Fruit fly (Drosophila melanogaster): ENCODE results near the gene shep.

Gene shep

dm6 chr3L:5186807-5187571, 90.8 kb downstream of the shep start (continued):
- TF ChIP-seq Mad (GFP tag; optimal IDR thresholded peaks at IDR 0.05): peak; percentile 77
- TF ChIP-seq TFAM (GFP tag; optimal IDR thresholded peaks at IDR 0.05): peak; percentile 68
- TF ChIP-seq Dip3 (GFP tag; optimal IDR thresholded peaks at IDR 0.05): peak; percentile 78
- no peak for TF ChIP-seq Sin3A (optimal IDR thresholded peaks at IDR 0.05)
- peak; percentile 94 for TF ChIP-seq bab2 (GFP tag; optimal IDR thresholded peaks at IDR 0.05)
- TF ChIP-seq wek (GFP tag; optimal IDR thresholded peaks at IDR 0.05): peak; percentile 81
- peak; percentile 38; the same call in 1 of the 2 replicates for TF ChIP-seq CG10321 (GFP tag; IDR thresholded peaks at IDR 0.05)
- TF ChIP-seq CG8281 (tag; optimal IDR thresholded peaks at IDR 0.05): peak; percentile 69
- TF ChIP-seq CG12299 (tag; optimal IDR thresholded peaks at IDR 0.05): peak; percentile 83
- TF ChIP-seq CG7745 (tag; optimal IDR thresholded peaks at IDR 0.05): peak; percentile 54
- TF ChIP-seq vvl (GFP tag; IDR thresholded peaks at IDR 0.05): peak; percentile 95
- peak; percentile 87 for TF ChIP-seq Six4 (GFP tag; optimal IDR thresholded peaks at IDR 0.05)
- peak; percentile 70 for TF ChIP-seq trh (GFP tag; optimal IDR thresholded peaks at IDR 0.05)
- TF ChIP-seq twi (tag; optimal IDR thresholded peaks at IDR 0.05): peak; percentile 79
- TF ChIP-seq CG10565 (GFP tag; optimal IDR thresholded peaks at IDR 0.05): peak; percentile 57
- peak; percentile 87 for TF ChIP-seq CG10209 (GFP tag; optimal IDR thresholded peaks at IDR 0.05)
- TF ChIP-seq Pdp1 (GFP tag; optimal IDR thresholded peaks at IDR 0.05): peak; percentile 89 to 90
- TF ChIP-seq ems (GFP tag; optimal IDR thresholded peaks at IDR 0.05): peak; percentile 86
- peak; percentile 74 for TF ChIP-seq CG43689 (GFP tag; IDR thresholded peaks at IDR 0.05)
- peak; percentile 78; the same call in 2 of the 3 replicates for TF ChIP-seq CG2199 (GFP tag; IDR thresholded peaks at IDR 0.05)
- TF ChIP-seq CG9727 (GFP tag; optimal IDR thresholded peaks at IDR 0.05): peak; percentile 85
- TF ChIP-seq slp2 (GFP tag; optimal IDR thresholded peaks at IDR 0.05): peak; percentile 90
- TF ChIP-seq sna (GFP tag; IDR thresholded peaks at IDR 0.05; ENCODE audit: partially characterized antibody): no peak
- peak; percentile 78 for TF ChIP-seq CG11456 (GFP tag; IDR thresholded peaks at IDR 0.05)
- TF ChIP-seq CG4424 (GFP tag; optimal IDR thresholded peaks at IDR 0.05): peak; percentile 90
- no peak for TF ChIP-seq ato (GFP tag; IDR thresholded peaks at IDR 0.05; ENCODE audit: partially characterized antibody)
- TF ChIP-seq CG31365 (tag; optimal IDR thresholded peaks at IDR 0.05): peak; percentile 85
- peak; percentile 83 for TF ChIP-seq BtbVII (GFP tag; optimal IDR thresholded peaks at IDR 0.05)
- TF ChIP-seq NC2β (GFP tag; optimal IDR thresholded peaks at IDR 0.05): peak; percentile 89
- peak; percentile 84 for TF ChIP-seq Asciz (GFP tag; optimal IDR thresholded peaks at IDR 0.05)
- peak; percentile 88 for TF ChIP-seq sim (GFP tag; IDR thresholded peaks at IDR 0.05)
- peak; percentile 79 for TF ChIP-seq Nf-YB (GFP tag; optimal IDR thresholded peaks at IDR 0.05)
- TF ChIP-seq sd (tag; optimal IDR thresholded peaks at IDR 0.05): peak; percentile 74
- peak; percentile 90 for TF ChIP-seq CG17829 (tag; optimal IDR thresholded peaks at IDR 0.05)
- TF ChIP-seq dm (GFP tag; optimal IDR thresholded peaks at IDR 0.05): peak; percentile 80
- TF ChIP-seq YL-1 (GFP tag; optimal IDR thresholded peaks at IDR 0.05): peak; percentile 50
- TF ChIP-seq CG1832 (GFP tag; optimal IDR thresholded peaks at IDR 0.05): peak; percentile 28
- peak; percentile 95 for TF ChIP-seq gem (tag; optimal IDR thresholded peaks at IDR 0.05)
- TF ChIP-seq CkIIα-i1 (GFP tag; IDR thresholded peaks at IDR 0.05): no peak
- TF ChIP-seq CG18619 (GFP tag; optimal IDR thresholded peaks at IDR 0.05): peak; percentile 89
- peak; percentile 67 for TF ChIP-seq CG18011 (GFP tag; optimal IDR thresholded peaks at IDR 0.05)
- peak; percentile 86 for TF ChIP-seq pum (GFP tag; optimal IDR thresholded peaks at IDR 0.05)
- peak; percentile 86 for TF ChIP-seq tap (tag; optimal IDR thresholded peaks at IDR 0.05)
- no peak for TF ChIP-seq Dfd (GFP tag; optimal IDR thresholded peaks at IDR 0.05)
- TF ChIP-seq HLH54F (GFP tag; optimal IDR thresholded peaks at IDR 0.05): peak; percentile 83
- peak; percentile 85 for TF ChIP-seq CG13424 (tag; optimal IDR thresholded peaks at IDR 0.05)
- TF ChIP-seq Ets97D (GFP tag; optimal IDR thresholded peaks at IDR 0.05): peak; percentile 36
- TF ChIP-seq ken (GFP tag; IDR thresholded peaks at IDR 0.05): peak; percentile 88
- TF ChIP-seq CG7839 (tag; optimal IDR thresholded peaks at IDR 0.05): peak; percentile 94

All from whole organism, embryonic.